Fruit fly (Drosophila melanogaster) whole organism, embryonic: ENCODE data around the gene Hrb98DE.

ENCODE experiments used
- Ada2b ChIP-seq: fragments of 200-800 bp; sonication (Bioruptor generic); IDR thresholded peaks from 2 replicates; pipeline ENCODE4 v1.3.6; 2022; ENCODE audit warnings: missing biosample characterization, missing genetic modification characterization
- Atf-2 ChIP-seq: fragments of 200-800 bp; sonication (Bioruptor generic); optimal IDR thresholded peaks from 2 replicates; lab custom pipeline; 2016; ENCODE audit warnings: missing biosample characterization, missing genetic modification characterization
- CG10267 ChIP-seq: fragments of 200-800 bp; sonication (Bioruptor generic); optimal IDR thresholded peaks from 2 replicates; lab custom pipeline; 2018; ENCODE audit warnings: missing biosample characterization, mild to moderate bottlenecking, missing genetic modification characterization, moderate library complexity
- CG10654 ChIP-seq: fragments of 200-800 bp; sonication (Bioruptor generic); optimal IDR thresholded peaks from 2 replicates; lab custom pipeline; 2016; ENCODE audit warnings: missing biosample characterization, missing genetic modification characterization
- CG11085 ChIP-seq: fragments of 200-800 bp; sonication (Bioruptor generic); IDR thresholded peaks from 2 replicates; pipeline ENCODE4 v1.3.6; 2022; ENCODE audit warnings: missing biosample characterization, missing genetic modification characterization
- CG11560 ChIP-seq: fragments of 200-800 bp; sonication (Bioruptor generic); IDR thresholded peaks from 3 replicates; pipeline ENCODE4 v1.3.6; 2022; ENCODE audit warnings: missing biosample characterization, missing genetic modification characterization
- CG11695 ChIP-seq: fragments of 200-800 bp; sonication (Bioruptor generic); IDR thresholded peaks from 3 replicates; pipeline ENCODE4 v1.3.6; 2022; ENCODE audit warnings: missing biosample characterization, missing genetic modification characterization
- CG14710 ChIP-seq: fragments of 200-800 bp; sonication (Bioruptor generic); optimal IDR thresholded peaks from 3 replicates; lab custom pipeline; 2019; ENCODE audit warnings: missing biosample characterization, mild to moderate bottlenecking, missing genetic modification characterization, moderate library complexity
- CG15514 ChIP-seq: fragments of 200-800 bp; sonication (Bioruptor generic); optimal IDR thresholded peaks from 3 replicates; lab custom pipeline; 2017; ENCODE audit warnings: missing biosample characterization, missing genetic modification characterization, mild to moderate bottlenecking, moderate library complexity, missing genetic modification reagents
- CG16815 ChIP-seq: fragments of 200-800 bp; sonication (Bioruptor generic); optimal IDR thresholded peaks from 3 replicates; lab custom pipeline; 2017; ENCODE audit warnings: missing biosample characterization, mild to moderate bottlenecking, missing genetic modification characterization
- CG2129 ChIP-seq: fragments of 200-800 bp; sonication (Bioruptor generic); IDR thresholded peaks from 2 replicates; pipeline ENCODE4 v1.3.6; 2022; ENCODE audit warnings: missing biosample characterization, missing genetic modification characterization; ENCODE audit not compliant: partially characterized antibody
- CG2202 ChIP-seq: fragments of 200-800 bp; sonication (Bioruptor generic); optimal IDR thresholded peaks from 2 replicates; lab custom pipeline; 2018; ENCODE audit warnings: missing biosample characterization, mild to moderate bottlenecking, missing genetic modification characterization
- CG31224 ChIP-seq: fragments of 200-800 bp; sonication (Bioruptor generic); IDR thresholded peaks from 2 replicates; pipeline ENCODE4 v1.3.6; 2022; ENCODE audit warnings: missing biosample characterization, missing genetic modification characterization
- CG32532 ChIP-seq: fragments of 200-800 bp; sonication (Bioruptor generic); IDR thresholded peaks from 2 replicates; pipeline ENCODE4 v1.3.6; 2022; ENCODE audit warnings: missing biosample characterization, missing genetic modification characterization
- CG33213 ChIP-seq: fragments of 200-800 bp; sonication (Bioruptor generic); optimal IDR thresholded peaks from 3 replicates; lab custom pipeline; 2016; ENCODE audit warnings: missing biosample characterization, missing genetic modification characterization
- CG4617 ChIP-seq: fragments of 200-800 bp; sonication (Bioruptor generic); optimal IDR thresholded peaks from 3 replicates; lab custom pipeline; 2016; ENCODE audit warnings: missing biosample characterization, missing genetic modification characterization, borderline replicate concordance
- Dip2 ChIP-seq: fragments of 200-800 bp; sonication (Bioruptor generic); IDR thresholded peaks from 2 replicates; pipeline ENCODE4 v1.3.6; 2022; ENCODE audit warnings: missing biosample characterization, missing genetic modification characterization
- Ets65A ChIP-seq: fragments of 200-800 bp; sonication (Bioruptor generic); peaks from one replicate; lab custom pipeline; 2016; ENCODE audit warnings: missing biosample characterization, missing genetic modification characterization
- Ets97D ChIP-seq: fragments of 200-800 bp; sonication (Bioruptor generic); optimal IDR thresholded peaks from 3 replicates; lab custom pipeline; 2016; ENCODE audit warnings: missing biosample characterization, missing genetic modification characterization
- HHEX ChIP-seq: fragments of 200-800 bp; sonication (Bioruptor generic); optimal IDR thresholded peaks from 3 replicates; lab custom pipeline; 2017; ENCODE audit warnings: missing biosample characterization, mild to moderate bottlenecking, missing genetic modification characterization, missing genetic modification reagents
- Hmx ChIP-seq: fragments of 200-800 bp; sonication (Bioruptor generic); optimal IDR thresholded peaks from 2 replicates; lab custom pipeline; 2016; ENCODE audit warnings: missing biosample characterization, missing genetic modification characterization
- Lpt ChIP-seq: fragments of >200 bp; optimal IDR thresholded peaks from 2 replicates; lab custom pipeline; 2018; ENCODE audit warnings: missing biosample characterization, missing genetic modification characterization
- MESR4 ChIP-seq: fragments of 200-800 bp; sonication (Bioruptor generic); optimal IDR thresholded peaks from 2 replicates; lab custom pipeline; 2018; ENCODE audit warnings: missing biosample characterization, mild to moderate bottlenecking, missing genetic modification characterization, moderate library complexity
- Opbp ChIP-seq: fragments of 200-800 bp; sonication (Bioruptor generic); IDR thresholded peaks from 3 replicates; pipeline ENCODE4 v1.3.6; 2022; ENCODE audit warnings: missing biosample characterization, missing genetic modification characterization; ENCODE audit not compliant: partially characterized antibody
- PHDP ChIP-seq: fragments of 200-800 bp; sonication (Bioruptor generic); optimal IDR thresholded peaks from 3 replicates; lab custom pipeline; 2018; ENCODE audit warnings: missing biosample characterization, mild to moderate bottlenecking, missing genetic modification characterization, moderate library complexity
- Sry-δ ChIP-seq: fragments of 200-800 bp; sonication (Bioruptor generic); optimal IDR thresholded peaks from 2 replicates; lab custom pipeline; 2016; ENCODE audit warnings: missing biosample characterization, missing genetic modification characterization
- al ChIP-seq: fragments of 200-800 bp; sonication (Bioruptor generic); IDR thresholded peaks from 2 replicates; pipeline ENCODE4 v1.3.6; 2022; ENCODE audit warnings: missing biosample characterization, missing genetic modification characterization
- dimm ChIP-seq: fragments of 200-800 bp; sonication (Bioruptor generic); IDR thresholded peaks from 2 replicates; pipeline ENCODE4 v1.3.6; 2022; ENCODE audit warnings: missing biosample characterization, missing genetic modification characterization
- dysf ChIP-seq: fragments of 200-800 bp; sonication (Bioruptor generic); IDR thresholded peaks from 3 replicates; pipeline ENCODE4 v1.3.6; 2022; ENCODE audit warnings: missing biosample characterization, missing genetic modification characterization
- fd64A ChIP-seq: fragments of 200-800 bp; sonication (Bioruptor generic); optimal IDR thresholded peaks from 3 replicates; lab custom pipeline; 2018; ENCODE audit warnings: missing biosample characterization, mild to moderate bottlenecking, missing genetic modification characterization
- ftz-f1 ChIP-seq: fragments of 200-800 bp; sonication (Bioruptor generic); optimal IDR thresholded peaks from 2 replicates; lab custom pipeline; 2016; ENCODE audit warnings: missing biosample characterization, missing genetic modification characterization
- hth ChIP-seq: fragments of >200 bp; optimal IDR thresholded peaks from 2 replicates; lab custom pipeline; 2017; ENCODE audit warnings: inconsistent platforms
- inv ChIP-seq: fragments of 200-800 bp; sonication (Bioruptor generic); IDR thresholded peaks from 2 replicates; pipeline ENCODE4 v1.3.6; 2022; ENCODE audit warnings: missing biosample characterization, missing genetic modification characterization; ENCODE audit not compliant: partially characterized antibody
- jumu ChIP-seq: fragments of 200-800 bp; sonication (Bioruptor generic); optimal IDR thresholded peaks from 3 replicates; lab custom pipeline; 2016; ENCODE audit warnings: missing biosample characterization, missing genetic modification characterization
- knrl ChIP-seq: fragments of 200-800 bp; sonication (Bioruptor generic); IDR thresholded peaks from 3 replicates; pipeline ENCODE4 v1.3.6; 2022; ENCODE audit warnings: missing biosample characterization, missing genetic modification characterization; ENCODE audit not compliant: partially characterized antibody
- lab ChIP-seq: fragments of 200-800 bp; sonication (Bioruptor generic); optimal IDR thresholded peaks from 3 replicates; lab custom pipeline; 2017; ENCODE audit warnings: missing biosample characterization, missing genetic modification characterization, mild to moderate bottlenecking, moderate library complexity, missing genetic modification reagents
- lov ChIP-seq, 2 experiments: fragments of 200-800 bp in 1 of 2; fragments of >200 bp in 1 of 2; sonication (Bioruptor generic) in 1 of 2; IDR thresholded peaks in 1 of 2; optimal IDR thresholded peaks in 1 of 2; 2 replicates in 1 of 2; 3 replicates in 1 of 2; pipeline versions ENCODE4 v1.3.6 to Lab custom; 2017 to 2022; ENCODE audit warnings: missing biosample characterization in 1 of 2, missing genetic modification characterization in 1 of 2
- maf-S ChIP-seq: fragments of 200-800 bp; sonication (Bioruptor generic); optimal IDR thresholded peaks from 2 replicates; lab custom pipeline; 2016; ENCODE audit warnings: missing biosample characterization, missing genetic modification characterization
- nom ChIP-seq: fragments of 200-800 bp; sonication (Bioruptor generic); optimal IDR thresholded peaks from 2 replicates; lab custom pipeline; 2017; ENCODE audit warnings: missing biosample characterization, missing genetic modification characterization, mild to moderate bottlenecking, moderate library complexity, missing genetic modification reagents
- pita ChIP-seq: fragments of 200-800 bp; sonication (Bioruptor generic); optimal IDR thresholded peaks from 2 replicates; lab custom pipeline; 2017; ENCODE audit warnings: missing biosample characterization, mild to moderate bottlenecking, missing genetic modification characterization
- pros ChIP-seq: fragments of 200-800 bp; sonication (Bioruptor generic); optimal IDR thresholded peaks from 3 replicates; lab custom pipeline; 2019; ENCODE audit warnings: missing biosample characterization, mild to moderate bottlenecking, missing genetic modification characterization, moderate library complexity
- ro ChIP-seq: fragments of 200-800 bp; sonication (Bioruptor generic); IDR thresholded peaks from 2 replicates; pipeline ENCODE4 v1.3.6; 2022; ENCODE audit warnings: missing biosample characterization, missing genetic modification characterization
- scrt ChIP-seq: fragments of 200-800 bp; sonication (Bioruptor generic); optimal IDR thresholded peaks from 2 replicates; lab custom pipeline; 2018; ENCODE audit warnings: missing biosample characterization, mild to moderate bottlenecking, missing genetic modification characterization, moderate library complexity
- sqz ChIP-seq: fragments of 200-800 bp; sonication (Bioruptor generic); optimal IDR thresholded peaks from 3 replicates; lab custom pipeline; 2018; ENCODE audit warnings: missing biosample characterization, mild to moderate bottlenecking, missing genetic modification characterization
- trh ChIP-seq: fragments of 200-800 bp; sonication (Bioruptor generic); optimal IDR thresholded peaks from 2 replicates; lab custom pipeline; 2016; ENCODE audit warnings: missing biosample characterization, missing genetic modification characterization
- tup ChIP-seq: fragments of 200-800 bp; sonication (Bioruptor generic); optimal IDR thresholded peaks from 2 replicates; lab custom pipeline; 2016; ENCODE audit warnings: missing biosample characterization, mild to moderate bottlenecking, missing genetic modification characterization, moderate library complexity
- wdn ChIP-seq: fragments of 200-800 bp; sonication (Bioruptor generic); IDR thresholded peaks from 2 replicates; pipeline ENCODE4 v1.3.6; 2022; ENCODE audit warnings: missing biosample characterization, missing genetic modification characterization
- zen ChIP-seq: fragments of 200-800 bp; sonication (Bioruptor generic); optimal IDR thresholded peaks from 3 replicates; lab custom pipeline; 2018; ENCODE audit warnings: missing biosample characterization, mild to moderate bottlenecking, missing genetic modification characterization, moderate library complexity

Gene Hrb98DE

dm6 chr3R:28585076-28585821 is 14.4 kb upstream of the Hrb98DE start, which contains the start of gene fkh (continued):
- TF ChIP-seq HHEX (peak; percentile 99), nom (peak; percentile 76), Atf-2 (GFP tag; lab: Kevin White, UChicago) (peak; percentile 80), CG4617 (GFP tag; lab: Kevin White, UChicago) (peak; percentile 25), tup (GFP tag; lab: Kevin White, UChicago) (peak; percentile 96), CG16815 (GFP tag; lab: Kevin White, UChicago) (peak; percentile 39), wdn (GFP tag; lab: Robert Waterston, UW) (peak; percentile 67), lab (peak; percentile 99), fd64A (GFP tag; lab: Kevin White, UChicago) (peak; percentile 98), pros (peak; percentile 34), hth (lab: Kevin White, UChicago) (no peak), CG11695 (GFP tag; lab: Robert Waterston, UW) (peak; percentile 85), Lpt (no peak), Hmx (GFP tag; lab: Kevin White, UChicago) (no peak), inv (GFP tag; lab: Robert Waterston, UW) (no peak), CG10267 (peak; percentile 13), pita (GFP tag; lab: Kevin White, UChicago) (no peak), CG33213 (GFP tag; lab: Kevin White, UChicago) (peak; percentile 95), Opbp (no peak), CG31224 (GFP tag; lab: Robert Waterston, UW) (peak; percentile 45), CG11085 (peak; percentile 36; the same call in 1 of the 2 replicates), CG11560 (no peak), Ada2b (GFP tag; lab: Robert Waterston, UW) (no peak; the same call in 1 of the 2 replicates), sqz (peak; percentile 83), Sry-δ (GFP tag; lab: Kevin White, UChicago) (peak; percentile 67), ftz-f1 (GFP tag; lab: Kevin White, UChicago) (peak; percentile 84), CG10654 (GFP tag; lab: Kevin White, UChicago) (peak; percentile 90), dimm (peak; percentile 26; the same call in 1 of the 2 replicates), Ets97D (GFP tag; lab: Kevin White, UChicago) (peak; percentile 62), dysf (GFP tag; lab: Robert Waterston, UW) (peak; percentile 66; the same call in 1 of the 3 replicates), zen (peak; percentile 85), CG2129 (GFP tag; lab: Robert Waterston, UW) (no peak), PHDP (tag; lab: Kevin White, UChicago) (peak; percentile 81), scrt (peak; percentile 94), lov (optimal IDR thresholded peaks at IDR 0.05; lab: Kevin White, UChicago) (no peak), lov (GFP tag; IDR thresholded peaks at IDR 0.05; lab: Robert Waterston, UW) (peak; percentile 82; the same call in 2 of the 3 replicates), CG2202 (tag; lab: Kevin White, UChicago) (peak; percentile 88), al (GFP tag; lab: Robert Waterston, UW) (no peak), MESR4 (peak; percentile 30), maf-S (GFP tag; lab: Kevin White, UChicago) (peak; percentile 86), Ets65A (peak; percentile 89), knrl (GFP tag; lab: Robert Waterston, UW) (no peak), ro (GFP tag; lab: Robert Waterston, UW) (no peak), CG32532 (GFP tag; lab: Robert Waterston, UW) (peak; percentile 70; the same call in 1 of the 2 replicates), jumu (peak; percentile 92), trh (GFP tag; lab: Kevin White, UChicago) (peak; percentile 71), Dip2 (no peak), CG15514 (GFP tag; lab: Kevin White, UChicago) (peak; percentile 95), CG14710 (peak; percentile 79)
